Fruit fly (Drosophila melanogaster) whole organism, embryonic: ENCODE measurements around the gene Sfp93F.

Source experiments
- D19A ChIP-seq: fragments of 200-800 bp; optimal IDR thresholded peaks from 3 replicates; lab custom pipeline; 2019; ENCODE audit warnings: missing biosample characterization, mild to moderate bottlenecking, missing genetic modification characterization, moderate library complexity
- Fer2 ChIP-seq: fragments of 200-800 bp; sonication (Bioruptor generic); optimal IDR thresholded peaks from 2 replicates; lab custom pipeline; 2018; ENCODE audit warnings: missing biosample characterization, mild to moderate bottlenecking, missing genetic modification characterization, moderate library complexity
- dmrt11E ChIP-seq: fragments of 200-800 bp; sonication (Bioruptor generic); optimal IDR thresholded peaks from 3 replicates; lab custom pipeline; 2018; ENCODE audit warnings: missing biosample characterization, mild to moderate bottlenecking, missing genetic modification characterization, moderate library complexity
- h ChIP-seq: fragments of >200 bp; optimal IDR thresholded peaks from 2 replicates; lab custom pipeline; 2017
- slbo ChIP-seq: fragments of 200-800 bp; sonication (Bioruptor generic); IDR thresholded peaks from 2 replicates; pipeline ENCODE4 v1.3.6; 2022; ENCODE audit warnings: missing biosample characterization, missing genetic modification characterization
- wdn ChIP-seq: fragments of 200-800 bp; sonication (Bioruptor generic); IDR thresholded peaks from 2 replicates; pipeline ENCODE4 v1.3.6; 2022; ENCODE audit warnings: missing biosample characterization, missing genetic modification characterization

DNA sequence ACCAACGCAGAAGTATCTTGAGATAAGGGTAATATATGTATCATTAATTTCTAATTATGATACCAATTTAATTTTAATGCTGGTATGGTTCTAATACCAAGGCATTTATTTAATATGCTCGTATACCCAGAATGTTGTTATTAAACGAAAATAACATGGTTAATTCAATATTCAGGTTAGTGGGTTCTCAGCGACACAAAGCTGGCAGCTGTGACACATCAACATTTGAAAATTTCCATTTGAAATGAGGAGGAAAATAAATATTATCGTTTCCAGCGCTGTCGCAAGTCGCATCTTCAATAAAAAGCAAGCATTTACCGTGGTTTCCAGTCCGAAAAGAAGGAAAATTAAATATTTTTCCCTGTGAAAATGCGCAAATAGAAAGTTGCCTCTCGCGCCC is 5.1 kb downstream of the Sfp93F start:
- TF ChIP-seq wdn (GFP tag; lab: Robert Waterston, UW) (no peak), Fer2 (tag; lab: Kevin White, UChicago) (no peak), D19A (no peak), slbo (no peak), dmrt11E (tag; lab: Kevin White, UChicago) (no peak), h (lab: Kevin White, UChicago) (no peak)
